Fruit fly (Drosophila melanogaster) whole organism, adult: ENCODE measurements around the gene CG43062.

ENCODE experiments used
- CG11617 ChIP-seq: fragments of 200-800 bp; sonication (Bioruptor generic); optimal IDR thresholded peaks from 2 replicates; lab custom pipeline; 2017; ENCODE audit warnings: mild to moderate bottlenecking, missing biosample characterization, missing genetic modification reagents, missing genetic modification characterization
- Clk ChIP-seq: fragments of 200-800 bp; sonication (Bioruptor generic); optimal IDR thresholded peaks from 2 replicates; lab custom pipeline; 2017; ENCODE audit warnings: missing biosample characterization, missing genetic modification characterization

- TF ChIP-seq CG11617 (GFP tag; lab: Kevin White, UChicago) (no peak), Clk (no peak)
Measured at dm6 chr3R:11703730-11704129, 46.4 kb upstream of the CG43062 start, which contains the start of gene I-t.
